Fruit fly (Drosophila melanogaster): ENCODE data around the gene disco-r.

dm6 chrX:16102338-16103218, 46.2 kb downstream of the disco-r start:
- TF ChIP-seq danr (GFP tag; IDR thresholded peaks at IDR 0.05) = no peak
- no peak for TF ChIP-seq Trl (optimal IDR thresholded peaks at IDR 0.05)
- TF ChIP-seq Trl (GFP tag; optimal IDR thresholded peaks at IDR 0.05) = no peak

Data from whole organism, embryonic.